Worm (Caenorhabditis elegans) whole organism, late embryonic: Measurements from ENCODE around the gene B0546.3.

Experiments
- F13H6.1 ChIP-seq: sonication (generic microtip); optimal IDR thresholded peaks from 2 replicates; lab custom pipeline; 2016; ENCODE audit warnings: missing genetic modification characterization, missing compliant biosample characterization
- T23F11.4 ChIP-seq: fragments of 200-800 bp; sonication (Bioruptor generic); optimal IDR thresholded peaks from 2 replicates; lab custom pipeline; 2018; ENCODE audit warnings: mild to moderate bottlenecking, missing genetic modification characterization, missing compliant biosample characterization
- ama-1 ChIP-seq: fragments of 150-350 bp; optimal IDR thresholded peaks from 2 replicates; lab custom pipeline; 2014
- ceh-18 ChIP-seq: sonication (generic microtip); optimal IDR thresholded peaks from 2 replicates; lab custom pipeline; 2016; ENCODE audit warnings: missing genetic modification characterization, missing compliant biosample characterization
- ceh-24 ChIP-seq: sonication (generic microtip); optimal IDR thresholded peaks from 2 replicates; lab custom pipeline; 2016; ENCODE audit warnings: mild to moderate bottlenecking, missing genetic modification characterization, missing compliant biosample characterization
- ceh-31 ChIP-seq: sonication (generic microtip); optimal IDR thresholded peaks from 2 replicates; lab custom pipeline; 2016; ENCODE audit warnings: missing genetic modification characterization, missing compliant biosample characterization
- ceh-34 ChIP-seq: sonication (generic microtip); optimal IDR thresholded peaks from 2 replicates; lab custom pipeline; 2016; ENCODE audit warnings: mild to moderate bottlenecking, missing genetic modification characterization, missing compliant biosample characterization
- ceh-48 ChIP-seq: sonication (generic microtip); optimal IDR thresholded peaks from 2 replicates; lab custom pipeline; 2016; ENCODE audit warnings: missing genetic modification characterization, inconsistent platforms, missing compliant biosample characterization
- ceh-6 ChIP-seq: fragments of 200-800 bp; sonication (Bioruptor generic); optimal IDR thresholded peaks from 2 replicates; lab custom pipeline; 2018; ENCODE audit warnings: mild to moderate bottlenecking, missing genetic modification characterization, missing compliant biosample characterization
- ceh-9 ChIP-seq: sonication (generic microtip); optimal IDR thresholded peaks from 2 replicates; lab custom pipeline; 2016; ENCODE audit warnings: mild to moderate bottlenecking, missing genetic modification characterization, inconsistent platforms, missing compliant biosample characterization
- dve-1 ChIP-seq: sonication (generic microtip); optimal IDR thresholded peaks from 2 replicates; lab custom pipeline; 2017; ENCODE audit warnings: antibody characterized with exemption, mild to moderate bottlenecking, missing genetic modification characterization, missing compliant biosample characterization
- elt-2 ChIP-seq: sonication (generic microtip); optimal IDR thresholded peaks from 2 replicates; lab custom pipeline; 2016; ENCODE audit warnings: missing genetic modification reagents, missing genetic modification characterization, missing compliant biosample characterization
- ets-4 ChIP-seq: sonication (generic microtip); optimal IDR thresholded peaks from 2 replicates; lab custom pipeline; 2016; ENCODE audit warnings: missing genetic modification characterization, missing compliant biosample characterization
- eyg-1 ChIP-seq: sonication (generic microtip); optimal IDR thresholded peaks from 2 replicates; lab custom pipeline; 2016; ENCODE audit warnings: missing genotype, missing genetic modification characterization, missing compliant biosample characterization
- fax-1 ChIP-seq: sonication (generic microtip); optimal IDR thresholded peaks from 2 replicates; lab custom pipeline; 2016; ENCODE audit warnings: missing genotype, missing genetic modification characterization, missing compliant biosample characterization
- hlh-30 ChIP-seq: sonication (generic microtip); optimal IDR thresholded peaks from 2 replicates; lab custom pipeline; 2017; ENCODE audit warnings: antibody characterized with exemption, missing genetic modification characterization, missing compliant biosample characterization; ENCODE audit not compliant: insufficient read depth
- hlh-6 ChIP-seq: sonication (generic microtip); optimal IDR thresholded peaks from 2 replicates; lab custom pipeline; 2016; ENCODE audit warnings: missing genotype, missing genetic modification characterization, missing compliant biosample characterization
- hlh-8 ChIP-seq: sonication (generic microtip); optimal IDR thresholded peaks from 2 replicates; lab custom pipeline; 2016; ENCODE audit warnings: missing genotype, missing genetic modification characterization, missing compliant biosample characterization
- lim-6 ChIP-seq: sonication (generic microtip); optimal IDR thresholded peaks from 2 replicates; lab custom pipeline; 2016; ENCODE audit warnings: missing genetic modification characterization, missing compliant biosample characterization
- lin-11 ChIP-seq: fragments of 200-800 bp; sonication (Bioruptor generic); optimal IDR thresholded peaks from 2 replicates; lab custom pipeline; 2018; ENCODE audit warnings: mild to moderate bottlenecking, missing genetic modification characterization, missing compliant biosample characterization
- madf-2 ChIP-seq: sonication (generic microtip); optimal IDR thresholded peaks from 2 replicates; lab custom pipeline; 2017; ENCODE audit warnings: missing genetic modification characterization, missing compliant biosample characterization
- nfya-1 ChIP-seq: sonication (generic microtip); optimal IDR thresholded peaks from 2 replicates; lab custom pipeline; 2017; ENCODE audit warnings: missing genetic modification characterization, mild to moderate bottlenecking, missing compliant biosample characterization, antibody characterized with exemption, moderate library complexity
- nhr-11 ChIP-seq: fragments of 150-350 bp; optimal IDR thresholded peaks from 2 replicates; lab custom pipeline; 2014; ENCODE audit warnings: missing biosample characterization, missing genetic modification characterization
- nhr-232 ChIP-seq: sonication (generic microtip); optimal IDR thresholded peaks from 2 replicates; lab custom pipeline; 2016; ENCODE audit warnings: missing genetic modification characterization, missing compliant biosample characterization
- npax-4 ChIP-seq: sonication (generic microtip); optimal IDR thresholded peaks from 2 replicates; lab custom pipeline; 2016; ENCODE audit warnings: missing genetic modification characterization, missing compliant biosample characterization
- odd-2 ChIP-seq: sonication (generic microtip); optimal IDR thresholded peaks from 2 replicates; lab custom pipeline; 2017; ENCODE audit warnings: antibody characterized with exemption, mild to moderate bottlenecking, missing genetic modification characterization, missing compliant biosample characterization
- pag-3 ChIP-seq: sonication (generic microtip); optimal IDR thresholded peaks from 2 replicates; lab custom pipeline; 2016; ENCODE audit warnings: missing compliant biosample characterization, missing genetic modification characterization, borderline replicate concordance
- pax-1 ChIP-seq: fragments of 150-350 bp; optimal IDR thresholded peaks from 2 replicates; lab custom pipeline; 2014; ENCODE audit warnings: missing biosample characterization, missing genetic modification characterization
- pha-2 ChIP-seq: sonication (generic microtip); optimal IDR thresholded peaks from 2 replicates; lab custom pipeline; 2017; ENCODE audit warnings: mild to moderate bottlenecking, missing genetic modification characterization, missing compliant biosample characterization
- pha-4 ChIP-seq: fragments of 150-350 bp; optimal IDR thresholded peaks from 2 replicates; lab custom pipeline; 2018; ENCODE audit warnings: missing biosample characterization, missing genetic modification reagents, missing genetic modification characterization
- pros-1 ChIP-seq: fragments of 150-350 bp; optimal IDR thresholded peaks from 2 replicates; lab custom pipeline; 2014; ENCODE audit warnings: missing biosample characterization, missing genetic modification reagents, missing genetic modification characterization
- ref-2 ChIP-seq: sonication (generic microtip); optimal IDR thresholded peaks from 2 replicates; lab custom pipeline; 2016; ENCODE audit warnings: missing genetic modification characterization, missing compliant biosample characterization
- rnt-1 ChIP-seq: sonication (generic microtip); optimal IDR thresholded peaks from 2 replicates; lab custom pipeline; 2016; ENCODE audit warnings: missing genetic modification characterization, missing compliant biosample characterization
- sdc-2 ChIP-seq: sonication (generic microtip); optimal IDR thresholded peaks from 2 replicates; lab custom pipeline; 2016; ENCODE audit warnings: missing genotype, missing genetic modification characterization, missing compliant biosample characterization
- sox-4 ChIP-seq: sonication (generic microtip); optimal IDR thresholded peaks from 2 replicates; lab custom pipeline; 2017; ENCODE audit warnings: mild to moderate bottlenecking, missing genetic modification characterization, inconsistent platforms, missing compliant biosample characterization
- tbx-2 ChIP-seq: sonication (generic microtip); optimal IDR thresholded peaks from 2 replicates; lab custom pipeline; 2016; ENCODE audit warnings: missing genetic modification characterization, missing compliant biosample characterization
- tbx-7 ChIP-seq: sonication (generic microtip); optimal IDR thresholded peaks from 2 replicates; lab custom pipeline; 2016; ENCODE audit warnings: missing genotype, missing genetic modification characterization, missing compliant biosample characterization
- ttx-3 ChIP-seq: sonication (generic microtip); optimal IDR thresholded peaks from 2 replicates; lab custom pipeline; 2016; ENCODE audit warnings: missing genetic modification reagents, missing genetic modification characterization, missing compliant biosample characterization
- unc-42 ChIP-seq: sonication (generic microtip); optimal IDR thresholded peaks from 2 replicates; lab custom pipeline; 2016; ENCODE audit warnings: missing genotype, missing genetic modification characterization, missing compliant biosample characterization
- unc-86 ChIP-seq: sonication (generic microtip); optimal IDR thresholded peaks from 2 replicates; lab custom pipeline; 2016; ENCODE audit warnings: missing genetic modification characterization, missing compliant biosample characterization
- ztf-16 ChIP-seq: sonication (generic microtip); optimal IDR thresholded peaks from 2 replicates; lab custom pipeline; 2017; ENCODE audit warnings: missing genetic modification characterization, missing compliant biosample characterization

The B0546.3 gene

DNA sequence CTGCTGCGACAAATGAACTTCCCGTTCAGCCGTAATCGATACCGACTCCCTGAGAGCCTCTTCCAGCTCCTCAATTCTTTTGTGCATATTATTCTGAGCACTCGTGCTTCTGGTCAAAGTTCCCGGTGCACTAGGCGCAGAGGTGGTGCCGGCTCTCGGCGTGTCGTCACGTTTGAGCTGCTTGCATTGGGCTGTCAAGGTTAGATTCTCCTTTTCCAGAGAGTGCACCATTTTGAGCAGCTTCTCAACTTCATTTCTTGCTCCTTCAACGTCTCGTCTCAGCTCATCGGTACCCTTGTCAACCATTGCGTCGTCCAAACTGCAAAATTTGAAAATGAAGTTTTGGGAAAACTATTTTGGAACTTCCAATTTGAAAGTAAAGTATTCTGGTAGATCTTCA is 37.2 kb downstream of the B0546.3 start:
- TF ChIP-seq hlh-6 (no peak), eyg-1 (tag; lab: Kevin White, UChicago) (no peak), ztf-16 (tag; lab: Kevin White, UChicago) (no peak), tbx-7 (no peak), ceh-24 (tag; lab: Kevin White, UChicago) (no peak), pha-2 (no peak), odd-2 (tag; lab: Kevin White, UChicago) (no peak), F13H6.1 (tag; lab: Kevin White, UChicago) (no peak), ceh-48 (tag; lab: Kevin White, UChicago) (no peak), ceh-6 (GFP tag; lab: Kevin White, UChicago) (no peak)

DNA sequence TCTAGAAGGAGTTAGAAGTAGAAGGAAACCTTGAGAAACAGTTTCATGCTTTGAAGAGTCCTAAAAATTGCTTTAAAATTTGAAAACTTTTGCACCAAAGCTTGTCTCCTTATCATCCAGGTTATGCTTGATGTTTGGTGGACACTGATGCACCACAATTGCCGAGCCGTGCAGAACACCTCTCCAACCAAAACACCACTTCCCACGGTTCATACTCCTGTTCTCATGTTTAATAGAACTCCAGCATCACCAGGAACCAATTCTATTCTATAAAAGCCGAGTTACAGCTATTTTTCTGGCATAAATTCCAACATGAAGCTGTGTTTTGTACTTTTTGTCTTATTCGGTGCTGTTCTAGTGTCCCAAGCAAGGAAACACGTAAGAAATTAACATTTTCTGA is 41.5 kb downstream of the B0546.3 start, which contains the start of gene F42A6.2:
F42A6.2 (plus strand) TSS at position 301 of the 400 bp plus-strand sequence.
- no peak for TF ChIP-seq npax-4 (tag; lab: Kevin White, UChicago)
- no peak for TF ChIP-seq sox-4 (tag; lab: Kevin White, UChicago)
- no peak for TF ChIP-seq madf-2
- TF ChIP-seq tbx-7, result no peak
- TF ChIP-seq pha-4 (tag; lab: Kevin White, UChicago), result no peak
- TF ChIP-seq ceh-31, result no peak
- TF ChIP-seq ztf-16 (tag; lab: Kevin White, UChicago), result no peak
- no peak for TF ChIP-seq T23F11.4 (GFP tag; lab: Kevin White, UChicago)
- no peak for TF ChIP-seq nhr-11

DNA sequence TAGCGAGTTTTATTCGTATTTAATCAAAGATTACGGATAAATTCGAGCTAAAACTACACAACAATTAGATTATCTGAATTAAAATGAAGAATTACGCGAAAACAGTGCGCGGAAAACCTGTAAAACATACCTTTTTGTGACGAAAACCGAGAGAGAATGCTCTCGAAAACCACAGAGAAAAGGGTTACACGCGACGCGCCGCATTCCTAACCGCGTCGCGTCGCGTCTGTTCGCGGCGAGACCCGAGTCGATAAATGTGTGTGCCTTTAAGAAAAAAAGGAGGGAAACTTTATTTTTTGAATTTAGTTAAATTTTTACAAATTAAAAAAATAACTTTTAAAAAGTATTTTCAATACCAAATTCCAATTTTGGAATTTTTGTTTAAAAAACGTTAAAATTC is 44.0 kb downstream of the B0546.3 start, which contains the start of gene hrpa-1:
hrpa-1 (minus strand) TSS at position 192 of the 400 bp plus-strand sequence.
- TF ChIP-seq pros-1 (no peak), ceh-31 (peak; percentile 59), nfya-1 (tag; lab: Kevin White, UChicago) (peak; percentile 86), lim-6 (tag; lab: Kevin White, UChicago) (no peak), unc-42 (tag; lab: Kevin White, UChicago) (peak; percentile 6), pha-4 (tag; lab: Kevin White, UChicago) (no peak), nhr-232 (tag; lab: Kevin White, UChicago) (no peak), rnt-1 (tag; lab: Kevin White, UChicago) (peak; percentile 70), sdc-2 (tag; lab: Kevin White, UChicago) (no peak), lin-11 (tag; lab: Kevin White, UChicago) (no peak), ets-4 (tag; lab: Kevin White, UChicago) (no peak), ttx-3 (tag; lab: Kevin White, UChicago) (no peak), ceh-18 (peak; percentile 21), ceh-9 (tag; lab: Kevin White, UChicago) (no peak), elt-2 (tag; lab: Kevin White, UChicago) (peak; percentile 56), npax-4 (tag; lab: Kevin White, UChicago) (no peak), tbx-2 (tag; lab: Kevin White, UChicago) (peak; percentile 16), hlh-8 (tag; lab: Kevin White, UChicago) (no peak), odd-2 (tag; lab: Kevin White, UChicago) (no peak), ztf-16 (tag; lab: Kevin White, UChicago) (no peak), ceh-34 (tag; lab: Kevin White, UChicago) (peak; percentile 23), dve-1 (tag; lab: Kevin White, UChicago) (peak; percentile 33), pax-1 (tag; lab: Kevin White, UChicago) (peak; percentile 81), unc-86 (tag; lab: Kevin White, UChicago) (no peak), sox-4 (tag; lab: Kevin White, UChicago) (no peak), eyg-1 (tag; lab: Kevin White, UChicago) (no peak), madf-2 (no peak), ref-2 (tag; lab: Kevin White, UChicago) (no peak), pha-2 (no peak), ama-1 (no peak), hlh-30 (peak; percentile 35), pag-3 (tag; lab: Kevin White, UChicago) (no peak), fax-1 (tag; lab: Kevin White, UChicago) (no peak)
